Fruit fly (Drosophila melanogaster) whole organism, prepupa: Measurements from ENCODE around the gene BOD1.

Experiments used
- CG16779 ChIP-seq: fragments of 200-800 bp; sonication (Bioruptor generic); optimal IDR thresholded peaks from 3 replicates; lab custom pipeline; 2017; ENCODE audit warnings: missing biosample characterization, mild to moderate bottlenecking, missing genetic modification characterization
- CG31627 ChIP-seq: fragments of 200-800 bp; sonication (Bioruptor generic); optimal IDR thresholded peaks from 3 replicates; lab custom pipeline; 2016; ENCODE audit warnings: missing biosample characterization, missing genetic modification characterization
- CG6163 ChIP-seq: fragments of 200-800 bp; sonication (Bioruptor generic); IDR thresholded peaks from 3 replicates; pipeline ENCODE4 v1.3.6; 2022; ENCODE audit warnings: missing biosample characterization, missing genetic modification characterization
- CG6854 ChIP-seq: fragments of 200-800 bp; sonication (Bioruptor generic); optimal IDR thresholded peaks from 2 replicates; lab custom pipeline; 2017; ENCODE audit warnings: missing biosample characterization, mild to moderate bottlenecking, missing genetic modification characterization
- CG7368 ChIP-seq: fragments of 200-800 bp; sonication (Bioruptor generic); optimal IDR thresholded peaks from 3 replicates; lab custom pipeline; 2016; ENCODE audit warnings: missing biosample characterization, missing genetic modification characterization
- Eip78C ChIP-seq: fragments of 200-800 bp; sonication (Bioruptor generic); peaks from one replicate; lab custom pipeline; 2016; ENCODE audit warnings: missing biosample characterization, missing genetic modification characterization
- Hr38 ChIP-seq: sonication (Bioruptor generic); optimal IDR thresholded peaks from 2 replicates; lab custom pipeline; 2016; ENCODE audit warnings: missing biosample characterization, missing genetic modification characterization
- dac ChIP-seq: fragments of 200-800 bp; sonication (Bioruptor generic); optimal IDR thresholded peaks from 2 replicates; lab custom pipeline; 2017; ENCODE audit warnings: missing biosample characterization, mild to moderate bottlenecking, missing genetic modification characterization
- fd85E ChIP-seq: fragments of 200-800 bp; sonication (Bioruptor generic); optimal IDR thresholded peaks from 3 replicates; lab custom pipeline; 2016; ENCODE audit warnings: missing biosample characterization, missing genetic modification characterization
- net ChIP-seq: fragments of 200-800 bp; sonication (Bioruptor generic); optimal IDR thresholded peaks from 3 replicates; lab custom pipeline; 2016; ENCODE audit warnings: missing biosample characterization, missing genetic modification characterization
- ss ChIP-seq, 2 experiments: fragments of 200-800 bp; sonication (Bioruptor generic); optimal IDR thresholded peaks; 2 replicates in 1 of 2; 3 replicates in 1 of 2; lab custom pipeline; 2017 to 2018; ENCODE audit warnings: mild to moderate bottlenecking in 2 of 2, missing biosample characterization in 2 of 2, missing genetic modification characterization in 2 of 2, moderate library complexity in 1 of 2

- TF ChIP-seq CG6163 (GFP tag; lab: Robert Waterston, UW) (no peak), Eip78C (no peak), CG7368 (GFP tag; lab: Kevin White, UChicago) (no peak), CG16779 (tag; lab: Kevin White, UChicago) (no peak), CG31627 (GFP tag; lab: Kevin White, UChicago) (no peak), ss (GFP tag; optimal IDR thresholded peaks at IDR 0.05; lab: Kevin White, UChicago) (no peak), net (GFP tag; lab: Kevin White, UChicago) (no peak), dac (GFP tag; lab: Kevin White, UChicago) (no peak), fd85E (GFP tag; lab: Kevin White, UChicago) (no peak), Hr38 (GFP tag; lab: Kevin White, UChicago) (no peak), CG6854 (GFP tag; lab: Kevin White, UChicago) (no peak)
These were observed 25.9 kb upstream of the BOD1 start, which contains the start of gene mil for dm6 chr3R:27912147-27912546.
